Worm (Caenorhabditis elegans): ENCODE measurements around the gene Y57G11C.499.

DNA sequence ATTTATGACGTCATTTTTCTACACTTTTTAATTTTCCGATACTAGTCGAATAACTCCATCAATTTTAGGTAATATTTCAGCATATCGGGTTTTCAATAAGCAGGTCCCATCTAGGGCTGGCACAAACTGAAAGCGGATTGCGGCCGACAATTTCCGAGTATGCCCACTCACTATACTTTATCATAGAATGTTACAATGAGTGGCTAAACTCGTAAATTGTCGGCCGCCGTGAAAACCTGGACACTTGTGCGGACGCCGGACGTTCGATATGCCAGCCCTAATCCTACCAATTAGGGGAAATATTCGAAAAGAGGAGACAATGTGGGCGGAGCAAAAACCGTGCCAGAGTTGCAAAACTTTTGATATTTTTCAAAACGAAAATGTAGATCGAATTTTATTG lies 4.9 kb upstream of the Y57G11C.499 start:
- TF ChIP-seq lir-3 (tag; optimal IDR thresholded peaks at IDR 0.05) (no peak), ceh-82 (tag; optimal IDR thresholded peaks at IDR 0.05) (no peak), ztf-7 (tag; optimal IDR thresholded peaks at IDR 0.05) (no peak), ceh-28 (tag; optimal IDR thresholded peaks at IDR 0.05) (no peak), cey-2 (tag; optimal IDR thresholded peaks at IDR 0.05; ENCODE audit: borderline replicate concordance, insufficient read depth) (no peak), nhr-76 (tag; optimal IDR thresholded peaks at IDR 0.05) (no peak), ces-1 (GFP tag; optimal IDR thresholded peaks at IDR 0.05) (no peak), nhr-25 (tag; optimal IDR thresholded peaks at IDR 0.05; ENCODE audit: borderline replicate concordance, insufficient read depth) (no peak), hif-1 (tag; optimal IDR thresholded peaks at IDR 0.05) (no peak), fos-1 (tag; optimal IDR thresholded peaks at IDR 0.05) (no peak), lin-1 (GFP tag; IDR thresholded peaks at IDR 0.05) (no peak), mes-2 (tag; optimal IDR thresholded peaks at IDR 0.05; ENCODE audit: poor library complexity, severe bottlenecking) (no peak), zfp-2 (tag; optimal IDR thresholded peaks at IDR 0.05) (no peak)
